Fruit fly (Drosophila melanogaster): ENCODE measurements around the gene CG17440.

dm6 chrX:9295518-9295917 lies 25.8 kb upstream of the CG17440 start:
- TF ChIP-seq psq (optimal IDR thresholded peaks at IDR 0.05) (no peak), usp (GFP tag; optimal IDR thresholded peaks at IDR 0.05) (no peak)

Measured in whole organism.